Worm (Caenorhabditis elegans) whole organism, young adult: ENCODE results near the gene Y4C6B.3.

ENCODE experiments used
- B0035.1 ChIP-seq: sonication (generic microtip); optimal IDR thresholded peaks from 2 replicates; lab custom pipeline; 2016; ENCODE audit warnings: missing genetic modification characterization, mild to moderate bottlenecking, missing compliant biosample characterization, missing genotype, missing genetic modification reagents
- B0261.1 ChIP-seq: sonication (generic microtip); optimal IDR thresholded peaks from 2 replicates; lab custom pipeline; 2016; ENCODE audit warnings: mild to moderate bottlenecking, missing genetic modification characterization, moderate library complexity, missing compliant biosample characterization
- B0336.3 ChIP-seq: fragments of 200-800 bp; sonication (Bioruptor generic); IDR thresholded peaks from 2 replicates; pipeline ENCODE4 v1.3.6; 2022; ENCODE audit warnings: missing genetic modification characterization, missing compliant biosample characterization
- F10E7.11 ChIP-seq: sonication (generic microtip); optimal IDR thresholded peaks from 2 replicates; lab custom pipeline; 2017; ENCODE audit warnings: mild to moderate bottlenecking, missing genetic modification characterization, moderate library complexity, missing compliant biosample characterization
- F22D6.2 ChIP-seq: sonication (generic microtip); optimal IDR thresholded peaks from 2 replicates; lab custom pipeline; 2016; ENCODE audit warnings: mild to moderate bottlenecking, missing genetic modification characterization, missing compliant biosample characterization
- F23B12.7 ChIP-seq: sonication (generic microtip); optimal IDR thresholded peaks from 2 replicates; lab custom pipeline; 2017; ENCODE audit warnings: missing genetic modification characterization, mild to moderate bottlenecking, missing compliant biosample characterization, antibody characterized with exemption, moderate library complexity; ENCODE audit not compliant: insufficient read depth
- F39B2.1 ChIP-seq: fragments of 200-800 bp; sonication (Bioruptor generic); IDR thresholded peaks from 2 replicates; pipeline ENCODE4 v1.3.6; 2022; ENCODE audit warnings: missing genetic modification reagents, missing genetic modification characterization, missing compliant biosample characterization
- F55B11.4 ChIP-seq: sonication (generic microtip); optimal IDR thresholded peaks from 2 replicates; lab custom pipeline; 2016; ENCODE audit warnings: missing compliant biosample characterization, missing genetic modification characterization, borderline replicate concordance; ENCODE audit not compliant: insufficient read depth
- F57C9.4 ChIP-seq: sonication (generic microtip); optimal IDR thresholded peaks from 2 replicates; lab custom pipeline; 2017; ENCODE audit warnings: mild to moderate bottlenecking, missing genetic modification characterization, missing compliant biosample characterization
- K11D2.4 ChIP-seq: fragments of 200-800 bp; sonication (Bioruptor generic); IDR thresholded peaks from 2 replicates; pipeline ENCODE4 v1.3.6; 2022; ENCODE audit warnings: missing genetic modification reagents, missing genetic modification characterization, missing compliant biosample characterization
- K12H6.12 ChIP-seq: fragments of 200-800 bp; sonication (Bioruptor generic); optimal IDR thresholded peaks from 2 replicates; lab custom pipeline; 2018; ENCODE audit warnings: mild to moderate bottlenecking, missing genetic modification characterization, missing compliant biosample characterization
- T07F8.4 ChIP-seq: sonication (generic microtip); optimal IDR thresholded peaks from 2 replicates; lab custom pipeline; 2016; ENCODE audit warnings: mild to moderate bottlenecking, missing genetic modification characterization, moderate library complexity, missing compliant biosample characterization
- Y53F4B.3 ChIP-seq: fragments of 200-800 bp; sonication (Bioruptor generic); IDR thresholded peaks from 2 replicates; pipeline ENCODE4 v1.3.6; 2022; ENCODE audit warnings: missing genetic modification reagents, missing genetic modification characterization, missing compliant biosample characterization
- Y56A3A.18 ChIP-seq: fragments of 200-800 bp; sonication (Bioruptor generic); IDR thresholded peaks from 2 replicates; pipeline ENCODE4 v1.3.6; 2022; ENCODE audit warnings: missing genetic modification reagents, missing genetic modification characterization, missing compliant biosample characterization
- Y79H2A.3 ChIP-seq: fragments of 200-800 bp; sonication (Bioruptor generic); conservative IDR thresholded peaks from 2 replicates; pipeline ENCODE4 v1.3.6; 2022; ENCODE audit warnings: missing genetic modification reagents, missing genetic modification characterization, missing compliant biosample characterization
- akir-1 ChIP-seq: fragments of 200-800 bp; sonication (Bioruptor generic); optimal IDR thresholded peaks from 2 replicates; lab custom pipeline; 2018; ENCODE audit warnings: mild to moderate bottlenecking, missing genetic modification characterization, moderate library complexity, missing compliant biosample characterization
- aptf-2 ChIP-seq: fragments of 200-800 bp; sonication (Bioruptor generic); conservative IDR thresholded peaks from 2 replicates; pipeline ENCODE4 v1.3.6; 2022; ENCODE audit warnings: missing genetic modification reagents, missing genetic modification characterization, missing compliant biosample characterization
- attf-3 ChIP-seq: fragments of 200-800 bp; sonication (Bioruptor generic); conservative IDR thresholded peaks from 2 replicates; pipeline ENCODE4 v1.3.6; 2022; ENCODE audit warnings: missing genetic modification reagents, missing genetic modification characterization, missing compliant biosample characterization
- attf-5 ChIP-seq: fragments of 200-800 bp; sonication (Bioruptor generic); optimal IDR thresholded peaks from 2 replicates; lab custom pipeline; 2018; ENCODE audit warnings: mild to moderate bottlenecking, missing genetic modification characterization, missing compliant biosample characterization
- attf-6 ChIP-seq: fragments of 200-800 bp; sonication (Bioruptor generic); IDR thresholded peaks from 2 replicates; pipeline ENCODE4 v1.3.6; 2022; ENCODE audit warnings: missing genetic modification reagents, missing genetic modification characterization, missing compliant biosample characterization
- ccch-3 ChIP-seq: fragments of 200-800 bp; sonication (Bioruptor generic); optimal IDR thresholded peaks from 2 replicates; lab custom pipeline; 2018; ENCODE audit warnings: mild to moderate bottlenecking, missing genetic modification characterization, missing compliant biosample characterization
- cebp-1 ChIP-seq, 2 experiments: fragments of 200-800 bp in 1 of 2; sonication (Bioruptor generic) in 1 of 2; sonication (generic microtip) in 1 of 2; IDR thresholded peaks in 1 of 2; optimal IDR thresholded peaks in 1 of 2; 2 replicates each; pipeline versions ENCODE4 v1.3.6 to Lab custom; 2017 to 2022; ENCODE audit warnings: missing compliant biosample characterization in 2 of 2, missing genetic modification characterization in 2 of 2, mild to moderate bottlenecking in 1 of 2, missing genetic modification reagents in 1 of 2, moderate library complexity in 1 of 2
- cebp-2 ChIP-seq: fragments of 200-800 bp; sonication (Bioruptor generic); IDR thresholded peaks from 2 replicates; pipeline ENCODE4 v1.3.6; 2022; ENCODE audit warnings: missing genetic modification characterization, missing compliant biosample characterization
- ceh-27 ChIP-seq: fragments of 200-800 bp; sonication (Bioruptor generic); optimal IDR thresholded peaks from 2 replicates; lab custom pipeline; 2018; ENCODE audit warnings: mild to moderate bottlenecking, missing genetic modification characterization, moderate library complexity, missing compliant biosample characterization
- ceh-79 ChIP-seq: sonication (generic microtip); optimal IDR thresholded peaks from 2 replicates; lab custom pipeline; 2017; ENCODE audit warnings: mild to moderate bottlenecking, missing genetic modification characterization, missing compliant biosample characterization
- chd-7 ChIP-seq: sonication (generic microtip); optimal IDR thresholded peaks from 2 replicates; lab custom pipeline; 2016; ENCODE audit warnings: mild to moderate bottlenecking, missing genetic modification characterization, moderate library complexity, missing compliant biosample characterization
- die-1 ChIP-seq: sonication (generic microtip); optimal IDR thresholded peaks from 2 replicates; lab custom pipeline; 2016; ENCODE audit warnings: missing genotype, mild to moderate bottlenecking, missing genetic modification characterization, missing compliant biosample characterization
- dpff-1 ChIP-seq: sonication (generic microtip); optimal IDR thresholded peaks from 2 replicates; lab custom pipeline; 2017; ENCODE audit warnings: mild to moderate bottlenecking, missing genetic modification characterization, missing compliant biosample characterization
- efl-1 ChIP-seq: fragments of 150-350 bp; optimal IDR thresholded peaks from 2 replicates; lab custom pipeline; 2014; ENCODE audit warnings: missing biosample characterization, missing genetic modification reagents, missing genetic modification characterization
- egrh-3 ChIP-seq: fragments of 200-800 bp; sonication (Bioruptor generic); IDR thresholded peaks from 2 replicates; pipeline ENCODE4 v1.3.6; 2022; ENCODE audit warnings: missing genetic modification reagents, missing genetic modification characterization, missing compliant biosample characterization
- ekl-4 ChIP-seq: fragments of 200-800 bp; sonication (Bioruptor generic); IDR thresholded peaks from 2 replicates; pipeline ENCODE4 v1.3.6; 2022; ENCODE audit warnings: missing genetic modification reagents, missing genetic modification characterization, missing compliant biosample characterization
- hrde-1 ChIP-seq: sonication (generic microtip); optimal IDR thresholded peaks from 2 replicates; lab custom pipeline; 2016; ENCODE audit warnings: missing genetic modification characterization, mild to moderate bottlenecking, missing compliant biosample characterization, moderate library complexity, missing genotype, missing genetic modification reagents, borderline replicate concordance
- lag-1 ChIP-seq: fragments of 200-800 bp; sonication (Bioruptor generic); IDR thresholded peaks from 2 replicates; pipeline ENCODE4 v1.3.6; 2022; ENCODE audit warnings: missing genetic modification reagents, missing genetic modification characterization, missing compliant biosample characterization
- let-607 ChIP-seq, 2 experiments: fragments of 200-800 bp in 1 of 2; sonication (Bioruptor generic) in 1 of 2; sonication (generic microtip) in 1 of 2; optimal IDR thresholded peaks; 2 replicates each; lab custom pipeline; 2016 to 2018; ENCODE audit warnings: mild to moderate bottlenecking in 2 of 2, missing compliant biosample characterization in 2 of 2, missing genetic modification characterization in 2 of 2, moderate library complexity in 2 of 2, missing genotype in 1 of 2
- lin-26 ChIP-seq: fragments of 200-800 bp; sonication (Bioruptor generic); IDR thresholded peaks from 2 replicates; pipeline ENCODE4 v1.3.6; 2022; ENCODE audit warnings: missing genetic modification reagents, missing genetic modification characterization, missing compliant biosample characterization
- lin-40 ChIP-seq: sonication (generic microtip); optimal IDR thresholded peaks from 2 replicates; lab custom pipeline; 2016; ENCODE audit warnings: missing genetic modification characterization, mild to moderate bottlenecking, missing compliant biosample characterization, missing genotype, missing genetic modification reagents
- lir-1 ChIP-seq: fragments of 200-800 bp; sonication (Bioruptor generic); conservative IDR thresholded peaks from 2 replicates; pipeline ENCODE4 v1.3.6; 2022; ENCODE audit warnings: missing genetic modification reagents, missing genetic modification characterization, missing compliant biosample characterization
- pha-4 ChIP-seq: fragments of 150-350 bp; sonication (generic microtip); optimal IDR thresholded peaks from 2 replicates; lab custom pipeline; 2014; ENCODE audit warnings: missing biosample characterization, missing genetic modification reagents, missing genetic modification characterization
- rec-8 ChIP-seq, 2 experiments: sonication (generic microtip); optimal IDR thresholded peaks; 2 replicates each; lab custom pipeline; 2016; ENCODE audit warnings: mild to moderate bottlenecking in 2 of 2, missing genetic modification characterization in 2 of 2, missing genetic modification reagents in 2 of 2, missing genotype in 2 of 2, missing biosample characterization in 1 of 2, missing compliant biosample characterization in 1 of 2, moderate library complexity in 1 of 2
- sdz-38 ChIP-seq: sonication (generic microtip); optimal IDR thresholded peaks from 2 replicates; lab custom pipeline; 2016; ENCODE audit warnings: missing genotype, missing genetic modification characterization, missing compliant biosample characterization
- snpc-1.3 ChIP-seq: sonication (generic microtip); optimal IDR thresholded peaks from 2 replicates; lab custom pipeline; 2017; ENCODE audit warnings: missing genetic modification characterization, mild to moderate bottlenecking, missing compliant biosample characterization, antibody characterized with exemption, moderate library complexity, missing genotype, missing genetic modification reagents; ENCODE audit not compliant: insufficient read depth
- snpc-4 ChIP-seq, 5 experiments: fragments of 150-350 bp in 1 of 5; sonication (generic microtip) in 4 of 5; optimal IDR thresholded peaks; 2 replicates each; lab custom pipeline; 2014 to 2018; ENCODE audit warnings: missing genetic modification characterization in 5 of 5, missing biosample characterization in 3 of 5, antibody characterized with exemption in 2 of 5, mild to moderate bottlenecking in 2 of 5, missing compliant biosample characterization in 2 of 5, missing genotype in 2 of 5, moderate library complexity in 2 of 5, missing genetic modification reagents in 1 of 5
- sptf-2 ChIP-seq: fragments of 200-800 bp; sonication (Bioruptor generic); optimal IDR thresholded peaks from 2 replicates; lab custom pipeline; 2018; ENCODE audit warnings: mild to moderate bottlenecking, missing genetic modification characterization, missing compliant biosample characterization
- unc-130 ChIP-seq: sonication (generic microtip); optimal IDR thresholded peaks from 2 replicates; lab custom pipeline; 2016; ENCODE audit warnings: missing genetic modification reagents, missing genetic modification characterization, missing compliant biosample characterization
- zfh-2 ChIP-seq: fragments of 200-800 bp; sonication (Bioruptor generic); conservative IDR thresholded peaks from 2 replicates; pipeline ENCODE4 v1.3.6; 2022; ENCODE audit warnings: missing genetic modification reagents, missing genetic modification characterization, missing compliant biosample characterization
- ztf-18 ChIP-seq: sonication (generic microtip); optimal IDR thresholded peaks from 2 replicates; lab custom pipeline; 2016; ENCODE audit warnings: missing genotype, mild to moderate bottlenecking, missing genetic modification characterization, missing compliant biosample characterization
- ztf-6 ChIP-seq: fragments of 200-800 bp; sonication (Bioruptor generic); IDR thresholded peaks from 2 replicates; pipeline ENCODE4 v1.3.6; 2022; ENCODE audit warnings: missing genetic modification reagents, missing genetic modification characterization, missing compliant biosample characterization

The Y4C6B.3 gene

DNA sequence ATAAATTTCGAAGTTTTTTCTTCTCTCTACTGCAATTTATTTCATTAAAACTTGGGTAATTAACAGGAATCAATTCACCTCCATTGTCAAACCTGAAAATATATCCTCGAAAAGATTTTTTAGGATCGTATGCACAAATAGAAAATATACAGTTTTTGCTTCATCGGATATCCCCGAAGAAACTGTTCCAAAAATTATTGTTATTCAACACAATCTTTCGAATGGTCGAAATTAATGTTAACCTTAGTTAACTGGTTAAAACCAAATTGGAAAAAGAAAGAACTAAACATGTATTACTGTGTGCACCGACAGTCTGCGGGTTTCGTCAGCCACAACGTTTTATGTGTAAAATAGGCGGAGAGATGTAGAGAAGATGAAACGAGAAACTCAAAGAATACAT is 15.2 kb upstream of the Y4C6B.3 start (continued):
- no peak for TF ChIP-seq aptf-2 (GFP tag; lab: Robert Waterston, UW)
- TF ChIP-seq cebp-2 (GFP tag; lab: Robert Waterston, UW): no peak
- no peak for TF ChIP-seq egrh-3 (GFP tag; lab: Robert Waterston, UW)
- no peak for TF ChIP-seq ztf-18
- TF ChIP-seq F39B2.1 (GFP tag; lab: Robert Waterston, UW): no peak
- TF ChIP-seq ceh-79 (tag; lab: Kevin White, UChicago): no peak
- no peak for TF ChIP-seq die-1 (tag; lab: Kevin White, UChicago)
- no peak for TF ChIP-seq sdz-38 (tag; lab: Kevin White, UChicago)
- TF ChIP-seq Y79H2A.3 (GFP tag; lab: Robert Waterston, UW): no peak
- no peak for TF ChIP-seq ztf-6 (GFP tag; lab: Robert Waterston, UW)
- TF ChIP-seq F55B11.4 (tag; lab: Kevin White, UChicago): no peak
- TF ChIP-seq pha-4 (tag; lab: Kevin White, UChicago): no peak
- TF ChIP-seq lag-1: no peak
- no peak for TF ChIP-seq F10E7.11
- no peak for TF ChIP-seq K12H6.12 (tag; lab: Kevin White, UChicago)
- no peak for TF ChIP-seq akir-1 (GFP tag; lab: Kevin White, UChicago)
- TF ChIP-seq cebp-1 (GFP tag; IDR thresholded peaks at IDR 0.05; lab: Robert Waterston, UW): no peak
- no peak for TF ChIP-seq cebp-1 (tag; optimal IDR thresholded peaks at IDR 0.05; lab: Kevin White, UChicago)
- TF ChIP-seq dpff-1 (tag; lab: Kevin White, UChicago): no peak
- no peak for TF ChIP-seq lir-1
- no peak for TF ChIP-seq Y53F4B.3 (GFP tag; lab: Robert Waterston, UW)
- no peak for TF ChIP-seq sptf-2 (GFP tag; lab: Kevin White, UChicago)
- TF ChIP-seq ceh-27 (GFP tag; lab: Kevin White, UChicago): no peak
- no peak for TF ChIP-seq unc-130 (GFP tag; lab: Kevin White, UChicago)
- no peak for TF ChIP-seq B0336.3
- TF ChIP-seq chd-7 (tag; lab: Kevin White, UChicago): no peak
- no peak for TF ChIP-seq F57C9.4 (tag; lab: Kevin White, UChicago)
- no peak for TF ChIP-seq let-607 (tag; optimal IDR thresholded peaks at IDR 0.05; lab: Kevin White, UChicago)
- no peak for TF ChIP-seq hrde-1
- TF ChIP-seq ccch-3 (GFP tag; lab: Kevin White, UChicago): no peak
- peak; percentile 4 for TF ChIP-seq B0261.1 (tag; lab: Kevin White, UChicago)
- no peak for TF ChIP-seq F23B12.7 (tag; lab: Kevin White, UChicago)
- no peak for TF ChIP-seq B0035.1 (tag; lab: Kevin White, UChicago)
- peak; percentile 94 for TF ChIP-seq snpc-4 (GFP tag; optimal IDR thresholded peaks at IDR 0.05; lab: Kevin White, UChicago)
- TF ChIP-seq snpc-4 (tag; optimal IDR thresholded peaks at IDR 0.05; lab: Kevin White, UChicago): peak; percentile 93 to 99 (median 98)
- TF ChIP-seq Y56A3A.18 (GFP tag; lab: Robert Waterston, UW): no peak
- TF ChIP-seq T07F8.4 (tag; lab: Kevin White, UChicago): no peak
- TF ChIP-seq K11D2.4: no peak
- TF ChIP-seq F22D6.2 (tag; lab: Kevin White, UChicago): no peak
- no peak for TF ChIP-seq efl-1 (GFP tag; lab: Kevin White, UChicago)
- TF ChIP-seq lin-40: no peak
- TF ChIP-seq lin-26 (GFP tag; lab: Robert Waterston, UW): no peak
- peak; percentile 75 for TF ChIP-seq snpc-1.3 (tag; lab: Kevin White, UChicago)
- TF ChIP-seq zfh-2: no peak
- no peak for TF ChIP-seq attf-5 (GFP tag; lab: Kevin White, UChicago)
- no peak for TF ChIP-seq rec-8 (tag; optimal IDR thresholded peaks at IDR 0.05; lab: Kevin White, UChicago)
- peak; percentile 63 for TF ChIP-seq ekl-4 (GFP tag; lab: Robert Waterston, UW)
- TF ChIP-seq attf-6 (GFP tag; lab: Robert Waterston, UW): peak; percentile 97
- TF ChIP-seq attf-3: no peak
